Fruit fly (Drosophila melanogaster): ENCODE measurements around the gene MFS3.

Gene MFS3

dm6 chr2L:1108029-1108688, 34.8 kb upstream of the MFS3 start, which contains the start of the genes PolrMT and CG14339 (continued):
- TF ChIP-seq Ets97D (GFP tag; optimal IDR thresholded peaks at IDR 0.05), result peak; percentile 69
- peak; percentile 23; the same call in 1 of the 2 replicates for TF ChIP-seq ara (GFP tag; IDR thresholded peaks at IDR 0.05)
- no peak for TF ChIP-seq hbn (GFP tag; IDR thresholded peaks at IDR 0.05; ENCODE audit: partially characterized antibody)
- peak; percentile 98 for TF ChIP-seq CG31365 (tag; optimal IDR thresholded peaks at IDR 0.05)
- peak; percentile 20 for TF ChIP-seq jumu (GFP tag; optimal IDR thresholded peaks at IDR 0.05)
- TF ChIP-seq CG2889 (GFP tag; IDR thresholded peaks at IDR 0.05), result no peak
- TF ChIP-seq CG1602 (GFP tag; optimal IDR thresholded peaks at IDR 0.05), result peak; percentile 15
- TF ChIP-seq CG14441 (GFP tag; IDR thresholded peaks at IDR 0.05), result no peak
- TF ChIP-seq dmrt11E (tag; optimal IDR thresholded peaks at IDR 0.05), result peak; percentile 20
- TF ChIP-seq pan (optimal IDR thresholded peaks at IDR 0.05), result no peak
- peak in 1 of 2 experiments; percentile 22 for TF ChIP-seq pan (GFP tag; optimal IDR thresholded peaks at IDR 0.05 in 1 of 2, IDR thresholded peaks at IDR 0.05 in 1 of 2)
- TF ChIP-seq CG6791 (GFP tag; IDR thresholded peaks at IDR 0.05; ENCODE audit: partially characterized antibody), result no peak
- TF ChIP-seq row (GFP tag; IDR thresholded peaks at IDR 0.05), result peak; percentile 66
- TF ChIP-seq az2 (GFP tag; optimal IDR thresholded peaks at IDR 0.05), result peak; percentile 29
- TF ChIP-seq Ets65A (GFP tag), result peak; percentile 76
- TF ChIP-seq Hsf (GFP tag; optimal IDR thresholded peaks at IDR 0.05), result peak; percentile 56
- peak; percentile 5 for TF ChIP-seq caup (GFP tag; optimal IDR thresholded peaks at IDR 0.05; ENCODE audit: severe bottlenecking)
- peak; percentile 45 for TF ChIP-seq CG3995 (GFP tag; optimal IDR thresholded peaks at IDR 0.05)
- TF ChIP-seq CG7786 (GFP tag; optimal IDR thresholded peaks at IDR 0.05), result peak; percentile 56
- 0 out of 2 replicates have a peak, but pooled peaks have one; percentile 25 for TF ChIP-seq NFAT (GFP tag; IDR thresholded peaks at IDR 0.05)
- peak; percentile 1 for TF ChIP-seq zfh2 (GFP tag; optimal IDR thresholded peaks at IDR 0.05)
- TF ChIP-seq CG7987 (GFP tag; optimal IDR thresholded peaks at IDR 0.05), result peak; percentile 8
- peak; percentile 36 for TF ChIP-seq CG13624 (GFP tag; optimal IDR thresholded peaks at IDR 0.05)
- no peak for TF ChIP-seq Awh (GFP tag; IDR thresholded peaks at IDR 0.05)
- peak; percentile 70 for TF ChIP-seq CG12659 (GFP tag; optimal IDR thresholded peaks at IDR 0.05)
- peak; percentile 12; the same call in 1 of the 3 replicates for TF ChIP-seq Opbp (GFP tag; IDR thresholded peaks at IDR 0.05; ENCODE audit: partially characterized antibody)
- TF ChIP-seq repo (GFP tag; optimal IDR thresholded peaks at IDR 0.05), result peak; percentile 41
- peak; percentile 49 for TF ChIP-seq Xbp1 (GFP tag; optimal IDR thresholded peaks at IDR 0.05)
- 0 out of 3 replicates have a peak, but pooled peaks have one; percentile 41 for TF ChIP-seq Optix (GFP tag; IDR thresholded peaks at IDR 0.05)
- peak; percentile 89 for TF ChIP-seq Med (GFP tag)
- peak; percentile 57 for TF ChIP-seq ewg (GFP tag; optimal IDR thresholded peaks at IDR 0.05)
- no peak for TF ChIP-seq prd (optimal IDR thresholded peaks at IDR 0.05)
- TF ChIP-seq prd (GFP tag; IDR thresholded peaks at IDR 0.05), result peak; percentile 30; the same call in 2 of the 3 replicates
- TF ChIP-seq CG1792 (GFP tag; optimal IDR thresholded peaks at IDR 0.05), result peak; percentile 1
- no peak for TF ChIP-seq onecut (GFP tag; IDR thresholded peaks at IDR 0.05)
- TF ChIP-seq HLH3B (GFP tag; IDR thresholded peaks at IDR 0.05), result no peak
- TF ChIP-seq CG17385 (GFP tag; optimal IDR thresholded peaks at IDR 0.05), result no peak
- peak; percentile 48 for TF ChIP-seq Fer1 (GFP tag; optimal IDR thresholded peaks at IDR 0.05)
- TF ChIP-seq CG4282 (GFP tag; optimal IDR thresholded peaks at IDR 0.05), result no peak
- TF ChIP-seq BEAF-32 (GFP tag; optimal IDR thresholded peaks at IDR 0.05), result peak; percentile 41
- peak; percentile 45 for TF ChIP-seq hkb (optimal IDR thresholded peaks at IDR 0.05)
- TF ChIP-seq hkb (GFP tag; IDR thresholded peaks at IDR 0.05), result 0 out of 2 replicates have a peak, but pooled peaks have one; percentile 11
- TF ChIP-seq CG12155 (GFP tag; optimal IDR thresholded peaks at IDR 0.05), result peak; percentile 39
- peak; percentile 37 for TF ChIP-seq Chrac-16 (GFP tag; optimal IDR thresholded peaks at IDR 0.05)
- TF ChIP-seq CG14710 (tag; optimal IDR thresholded peaks at IDR 0.05), result peak; percentile 51
- peak; percentile 45 for TF ChIP-seq Hmr (GFP tag; optimal IDR thresholded peaks at IDR 0.05)
- TF ChIP-seq p53 (GFP tag; optimal IDR thresholded peaks at IDR 0.05), result peak; percentile 17
- peak; percentile 47 for TF ChIP-seq CG9932 (GFP tag; IDR thresholded peaks at IDR 0.05)
- TF ChIP-seq CG17328 (GFP tag; IDR thresholded peaks at IDR 0.05), result 0 out of 2 replicates have a peak, but pooled peaks have one; percentile 11
- peak; percentile 72 for TF ChIP-seq MESR4 (GFP tag; optimal IDR thresholded peaks at IDR 0.05)
